Fruit fly (Drosophila melanogaster) whole organism, prepupa: ENCODE measurements around the gene CG14327.

ENCODE experiments used
- Blimp-1 ChIP-seq: fragments of 200-800 bp; sonication (Bioruptor generic); optimal IDR thresholded peaks from 3 replicates; lab custom pipeline; 2017; ENCODE audit warnings: missing biosample characterization, missing genetic modification characterization, mild to moderate bottlenecking, moderate library complexity, missing genetic modification reagents
- CG10631 ChIP-seq: fragments of 200-800 bp; sonication (Bioruptor generic); optimal IDR thresholded peaks from 2 replicates; lab custom pipeline; 2016; ENCODE audit warnings: missing biosample characterization, missing genetic modification characterization
- CG11294 ChIP-seq: fragments of 200-800 bp; sonication (Bioruptor generic); IDR thresholded peaks from 2 replicates; pipeline ENCODE4 v1.3.6; 2022; ENCODE audit warnings: missing biosample characterization, missing genetic modification characterization
- CG11762 ChIP-seq: fragments of 200-800 bp; sonication (Bioruptor generic); optimal IDR thresholded peaks from 3 replicates; lab custom pipeline; 2016; ENCODE audit warnings: missing biosample characterization, missing genetic modification characterization; ENCODE audit not compliant: insufficient read depth
- CG15336 ChIP-seq: fragments of 200-800 bp; sonication (Bioruptor generic); IDR thresholded peaks from 2 replicates; pipeline ENCODE4 v1.3.6; 2022; ENCODE audit warnings: missing biosample characterization, missing genetic modification characterization
- CG1621 ChIP-seq: fragments of 200-800 bp; sonication (Bioruptor generic); optimal IDR thresholded peaks from 3 replicates; lab custom pipeline; 2018; ENCODE audit warnings: missing biosample characterization, mild to moderate bottlenecking, missing genetic modification characterization
- CG16779 ChIP-seq: fragments of 200-800 bp; sonication (Bioruptor generic); optimal IDR thresholded peaks from 3 replicates; lab custom pipeline; 2017; ENCODE audit warnings: missing biosample characterization, mild to moderate bottlenecking, missing genetic modification characterization
- CG3032 ChIP-seq: fragments of 200-800 bp; optimal IDR thresholded peaks from 2 replicates; lab custom pipeline; 2019; ENCODE audit warnings: missing biosample characterization, mild to moderate bottlenecking, missing genetic modification characterization, moderate library complexity
- CG31627 ChIP-seq: fragments of 200-800 bp; sonication (Bioruptor generic); optimal IDR thresholded peaks from 3 replicates; lab custom pipeline; 2016; ENCODE audit warnings: missing biosample characterization, missing genetic modification characterization
- CG32006 ChIP-seq: fragments of 200-800 bp; sonication (Bioruptor generic); optimal IDR thresholded peaks from 3 replicates; lab custom pipeline; 2017; ENCODE audit warnings: missing biosample characterization, mild to moderate bottlenecking, missing genetic modification characterization
- CG34406 ChIP-seq: fragments of 200-800 bp; sonication (Bioruptor generic); optimal IDR thresholded peaks from 3 replicates; lab custom pipeline; 2016; ENCODE audit warnings: missing biosample characterization, missing genetic modification characterization
- CG3919 ChIP-seq: fragments of 200-800 bp; sonication (Bioruptor generic); optimal IDR thresholded peaks from 3 replicates; lab custom pipeline; 2016; ENCODE audit warnings: missing biosample characterization, missing genetic modification characterization
- CG6163 ChIP-seq: fragments of 200-800 bp; sonication (Bioruptor generic); IDR thresholded peaks from 3 replicates; pipeline ENCODE4 v1.3.6; 2022; ENCODE audit warnings: missing biosample characterization, missing genetic modification characterization
- CG6276 ChIP-seq: fragments of 200-800 bp; sonication (Bioruptor generic); optimal IDR thresholded peaks from 2 replicates; lab custom pipeline; 2017; ENCODE audit warnings: missing biosample characterization, mild to moderate bottlenecking, missing genetic modification characterization
- CG6808 ChIP-seq: fragments of 200-800 bp; sonication (Bioruptor generic); optimal IDR thresholded peaks from 3 replicates; lab custom pipeline; 2017; ENCODE audit warnings: missing biosample characterization, missing genetic modification characterization, mild to moderate bottlenecking, moderate library complexity, missing genetic modification reagents
- CG6854 ChIP-seq: fragments of 200-800 bp; sonication (Bioruptor generic); optimal IDR thresholded peaks from 2 replicates; lab custom pipeline; 2017; ENCODE audit warnings: missing biosample characterization, mild to moderate bottlenecking, missing genetic modification characterization
- CG7368 ChIP-seq: fragments of 200-800 bp; sonication (Bioruptor generic); optimal IDR thresholded peaks from 3 replicates; lab custom pipeline; 2016; ENCODE audit warnings: missing biosample characterization, missing genetic modification characterization
- CG8119 ChIP-seq: fragments of 200-800 bp; sonication (Bioruptor generic); IDR thresholded peaks from 3 replicates; pipeline ENCODE4 v1.3.6; 2022; ENCODE audit warnings: missing biosample characterization, missing genetic modification characterization
- CG8319 ChIP-seq: fragments of 200-800 bp; sonication (Bioruptor generic); optimal IDR thresholded peaks from 3 replicates; lab custom pipeline; 2016; ENCODE audit warnings: missing biosample characterization, missing genetic modification characterization
- CG8632 ChIP-seq: fragments of 200-800 bp; sonication (Bioruptor generic); optimal IDR thresholded peaks from 3 replicates; lab custom pipeline; 2016; ENCODE audit warnings: missing biosample characterization, missing genetic modification characterization
- CG9139 ChIP-seq: fragments of 200-800 bp; sonication (Bioruptor generic); optimal IDR thresholded peaks from 3 replicates; lab custom pipeline; 2017; ENCODE audit warnings: missing biosample characterization, mild to moderate bottlenecking, missing genetic modification characterization
- Eip75B ChIP-seq: fragments of 200-800 bp; sonication (Bioruptor generic); optimal IDR thresholded peaks from 3 replicates; lab custom pipeline; 2016; ENCODE audit warnings: missing biosample characterization, missing genetic modification characterization
- Eip78C ChIP-seq: fragments of 200-800 bp; sonication (Bioruptor generic); peaks from one replicate; lab custom pipeline; 2016; ENCODE audit warnings: missing biosample characterization, missing genetic modification characterization
- Eip93F ChIP-seq: fragments of 200-800 bp; sonication (Bioruptor generic); optimal IDR thresholded peaks from 2 replicates; lab custom pipeline; 2016; ENCODE audit warnings: missing biosample characterization, mild to moderate bottlenecking, missing genetic modification characterization
- Ets21C ChIP-seq: fragments of 200-800 bp; sonication (Bioruptor generic); optimal IDR thresholded peaks from 3 replicates; lab custom pipeline; 2016; ENCODE audit warnings: missing biosample characterization, missing genetic modification characterization
- Ets96B ChIP-seq: fragments of 200-800 bp; optimal IDR thresholded peaks from 2 replicates; lab custom pipeline; 2019; ENCODE audit warnings: missing biosample characterization, mild to moderate bottlenecking, missing genetic modification characterization, moderate library complexity
- Gug ChIP-seq: fragments of 200-800 bp; sonication (Bioruptor generic); IDR thresholded peaks from 2 replicates; pipeline ENCODE4 v1.3.6; 2022; ENCODE audit warnings: missing biosample characterization, missing genetic modification characterization
- Lpt ChIP-seq: fragments of 200-800 bp; sonication (Bioruptor generic); optimal IDR thresholded peaks from 3 replicates; lab custom pipeline; 2016; ENCODE audit warnings: missing biosample characterization, missing genetic modification characterization
- Met ChIP-seq: fragments of 200-800 bp; sonication (Bioruptor generic); optimal IDR thresholded peaks from 3 replicates; lab custom pipeline; 2016; ENCODE audit warnings: missing biosample characterization, missing genetic modification characterization
- OdsH ChIP-seq: fragments of 200-800 bp; sonication (Bioruptor generic); optimal IDR thresholded peaks from 3 replicates; lab custom pipeline; 2016; ENCODE audit warnings: missing biosample characterization, missing genetic modification characterization
- Smox ChIP-seq: fragments of 200-800 bp; sonication (Bioruptor generic); optimal IDR thresholded peaks from 3 replicates; lab custom pipeline; 2016; ENCODE audit warnings: missing biosample characterization, missing genetic modification characterization
- Sox102F ChIP-seq: fragments of 200-800 bp; sonication (Bioruptor generic); optimal IDR thresholded peaks from 2 replicates; lab custom pipeline; 2016; ENCODE audit warnings: missing biosample characterization, mild to moderate bottlenecking, missing genetic modification characterization
- Sox14 ChIP-seq: fragments of 200-800 bp; sonication (Bioruptor generic); optimal IDR thresholded peaks from 3 replicates; lab custom pipeline; 2016; ENCODE audit warnings: missing biosample characterization, missing genetic modification characterization
- Sox15 ChIP-seq: fragments of 200-800 bp; sonication (Bioruptor generic); optimal IDR thresholded peaks from 3 replicates; lab custom pipeline; 2016; ENCODE audit warnings: missing biosample characterization, missing genetic modification characterization
- achi ChIP-seq: fragments of 200-800 bp; sonication (Bioruptor generic); optimal IDR thresholded peaks from 3 replicates; lab custom pipeline; 2016; ENCODE audit warnings: missing biosample characterization, missing genetic modification characterization
- cyc ChIP-seq: fragments of 200-800 bp; sonication (Bioruptor generic); optimal IDR thresholded peaks from 3 replicates; lab custom pipeline; 2016; ENCODE audit warnings: missing biosample characterization, missing genetic modification characterization
- dac ChIP-seq: fragments of 200-800 bp; sonication (Bioruptor generic); optimal IDR thresholded peaks from 2 replicates; lab custom pipeline; 2017; ENCODE audit warnings: missing biosample characterization, mild to moderate bottlenecking, missing genetic modification characterization
- dsx ChIP-seq: fragments of 200-800 bp; optimal IDR thresholded peaks from 3 replicates; lab custom pipeline; 2019; ENCODE audit warnings: missing biosample characterization, mild to moderate bottlenecking, missing genetic modification characterization, moderate library complexity; ENCODE audit not compliant: poor library complexity, severe bottlenecking
- eg ChIP-seq: fragments of 200-800 bp; sonication (Bioruptor generic); IDR thresholded peaks from 3 replicates; pipeline ENCODE4 v1.3.6; 2022; ENCODE audit warnings: missing biosample characterization, missing genetic modification characterization
- fd59A ChIP-seq: fragments of 200-800 bp; sonication (Bioruptor generic); optimal IDR thresholded peaks from 2 replicates; lab custom pipeline; 2017; ENCODE audit warnings: missing biosample characterization, mild to moderate bottlenecking, missing genetic modification characterization, missing genetic modification reagents
- fd85E ChIP-seq: fragments of 200-800 bp; sonication (Bioruptor generic); optimal IDR thresholded peaks from 3 replicates; lab custom pipeline; 2016; ENCODE audit warnings: missing biosample characterization, missing genetic modification characterization
- fkh ChIP-seq: fragments of 200-800 bp; sonication (Bioruptor generic); optimal IDR thresholded peaks from 3 replicates; lab custom pipeline; 2017; ENCODE audit warnings: missing biosample characterization, mild to moderate bottlenecking, missing genetic modification characterization, moderate library complexity
- lz ChIP-seq: fragments of 200-800 bp; sonication (Bioruptor generic); optimal IDR thresholded peaks from 3 replicates; lab custom pipeline; 2016; ENCODE audit warnings: missing biosample characterization, missing genetic modification characterization
- net ChIP-seq: fragments of 200-800 bp; sonication (Bioruptor generic); optimal IDR thresholded peaks from 3 replicates; lab custom pipeline; 2016; ENCODE audit warnings: missing biosample characterization, missing genetic modification characterization
- pdm3 ChIP-seq: fragments of 200-800 bp; sonication (Bioruptor generic); optimal IDR thresholded peaks from 3 replicates; lab custom pipeline; 2016; ENCODE audit warnings: missing biosample characterization, missing genetic modification characterization
- salr ChIP-seq, 2 experiments: fragments of 200-800 bp; sonication (Bioruptor generic); optimal IDR thresholded peaks; 3 replicates each; lab custom pipeline; 2016 to 2018; ENCODE audit warnings: missing biosample characterization in 2 of 2, missing genetic modification characterization in 2 of 2, mild to moderate bottlenecking in 1 of 2
- spab ChIP-seq: fragments of 200-800 bp; sonication (Bioruptor generic); optimal IDR thresholded peaks from 2 replicates; lab custom pipeline; 2017; ENCODE audit warnings: missing biosample characterization, mild to moderate bottlenecking, missing genetic modification characterization, missing genetic modification reagents
- ss ChIP-seq, 2 experiments: fragments of 200-800 bp; sonication (Bioruptor generic); optimal IDR thresholded peaks; 2 replicates in 1 of 2; 3 replicates in 1 of 2; lab custom pipeline; 2017 to 2018; ENCODE audit warnings: mild to moderate bottlenecking in 2 of 2, missing biosample characterization in 2 of 2, missing genetic modification characterization in 2 of 2, moderate library complexity in 1 of 2
- svp ChIP-seq: fragments of 200-800 bp; sonication (Bioruptor generic); peaks from one replicate; lab custom pipeline; 2016; ENCODE audit warnings: missing biosample characterization, missing genetic modification characterization
- topi ChIP-seq: fragments of 200-800 bp; sonication (Bioruptor generic); optimal IDR thresholded peaks from 3 replicates; lab custom pipeline; 2016; ENCODE audit warnings: missing biosample characterization, missing genetic modification characterization
- vri ChIP-seq: fragments of 200-800 bp; sonication (Bioruptor generic); optimal IDR thresholded peaks from 3 replicates; lab custom pipeline; 2016; ENCODE audit warnings: missing biosample characterization, mild to moderate bottlenecking, missing genetic modification characterization

CG14327 gene

DNA sequence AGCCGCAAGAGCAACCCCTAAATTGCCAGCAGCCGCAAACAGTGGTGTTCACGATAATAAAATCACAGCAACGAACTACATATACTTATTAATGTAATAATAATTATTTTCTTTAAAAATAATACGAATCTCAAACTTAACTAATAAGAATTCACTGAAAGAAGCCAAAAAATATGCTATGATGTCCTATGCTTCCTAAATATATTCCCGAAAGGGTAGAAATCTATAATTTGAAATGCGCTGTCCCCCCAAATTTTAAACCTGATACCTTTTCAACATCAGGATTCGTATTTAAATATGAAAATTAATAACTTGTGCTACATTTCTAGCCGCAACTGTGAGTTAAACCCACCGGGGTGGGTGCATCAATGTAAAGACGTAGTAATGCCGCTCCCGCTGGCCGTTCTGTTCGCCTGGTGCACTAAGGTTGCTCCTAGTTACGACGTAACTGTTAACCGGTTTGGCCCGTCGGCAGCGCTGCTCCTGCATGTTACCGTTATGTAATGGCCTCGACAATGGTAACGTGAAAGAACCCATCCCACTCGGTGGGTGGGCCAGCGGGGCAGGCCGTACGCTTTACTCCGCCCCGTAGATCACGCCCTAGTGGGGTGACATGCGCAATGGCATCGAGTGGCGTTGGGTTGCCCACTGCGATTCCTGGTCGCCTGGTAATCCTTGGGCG lies 9.2 kb upstream of the CG14327 start:
- TF ChIP-seq Eip75B: no peak
- TF ChIP-seq dac (GFP tag; lab: Kevin White, UChicago): peak; percentile 3
- no peak for TF ChIP-seq CG6163 (GFP tag; lab: Robert Waterston, UW)
- peak in 1 of 2 experiments; percentile 39 for TF ChIP-seq salr (GFP tag; optimal IDR thresholded peaks at IDR 0.05; lab: Kevin White, UChicago)
- TF ChIP-seq svp: peak; percentile 45
- TF ChIP-seq Ets21C (GFP tag; lab: Kevin White, UChicago): no peak
- TF ChIP-seq CG32006 (GFP tag; lab: Kevin White, UChicago): peak; percentile 73
- peak; percentile 27 for TF ChIP-seq CG31627 (GFP tag; lab: Kevin White, UChicago)
- peak; percentile 12 for TF ChIP-seq Sox14 (GFP tag; lab: Kevin White, UChicago)
- peak; percentile 21 for TF ChIP-seq CG3919 (GFP tag; lab: Kevin White, UChicago)
- TF ChIP-seq Sox15 (GFP tag; lab: Kevin White, UChicago): peak; percentile 15
- no peak for TF ChIP-seq pdm3 (GFP tag; lab: Kevin White, UChicago)
- peak; percentile 33 for TF ChIP-seq fd59A (GFP tag; lab: Kevin White, UChicago)
- TF ChIP-seq Smox (GFP tag; lab: Kevin White, UChicago): peak; percentile 43
- peak; percentile 37 for TF ChIP-seq topi (GFP tag; lab: Kevin White, UChicago)
- TF ChIP-seq spab (GFP tag; lab: Kevin White, UChicago): peak; percentile 61
- TF ChIP-seq CG6276: peak; percentile 60
- no peak for TF ChIP-seq CG8319 (GFP tag; lab: Kevin White, UChicago)
- peak; percentile 58 for TF ChIP-seq dsx
- TF ChIP-seq Blimp-1 (GFP tag; lab: Kevin White, UChicago): peak; percentile 20
- TF ChIP-seq CG8632 (GFP tag; lab: Kevin White, UChicago): peak; percentile 33
- peak; percentile 12 for TF ChIP-seq cyc
- TF ChIP-seq CG6808 (GFP tag; lab: Kevin White, UChicago): peak; percentile 65
- no peak for TF ChIP-seq lz (GFP tag; lab: Kevin White, UChicago)
- no peak for TF ChIP-seq Lpt (GFP tag; lab: Kevin White, UChicago)
- no peak for TF ChIP-seq fd85E (GFP tag; lab: Kevin White, UChicago)
- peak; percentile 12 for TF ChIP-seq CG11762
- TF ChIP-seq OdsH (GFP tag; lab: Kevin White, UChicago): peak; percentile 50
- peak; percentile 56 for TF ChIP-seq CG34406 (GFP tag; lab: Kevin White, UChicago)
- no peak for TF ChIP-seq Eip93F (GFP tag; lab: Kevin White, UChicago)
- TF ChIP-seq CG8119 (GFP tag; lab: Robert Waterston, UW): peak; percentile 51
- TF ChIP-seq fkh (GFP tag; lab: Kevin White, UChicago): peak; percentile 10
- peak; percentile 22 for TF ChIP-seq CG1621 (tag; lab: Kevin White, UChicago)
- peak; percentile 45; the same call in 1 of the 3 replicates for TF ChIP-seq eg (GFP tag; lab: Robert Waterston, UW)
- TF ChIP-seq Ets96B (tag; lab: Kevin White, UChicago): peak; percentile 66
- TF ChIP-seq CG9139 (GFP tag; lab: Kevin White, UChicago): peak; percentile 19
- peak; percentile 55 for TF ChIP-seq CG10631 (GFP tag; lab: Kevin White, UChicago)
- peak; percentile 43 for TF ChIP-seq Sox102F (GFP tag; lab: Kevin White, UChicago)
- no peak for TF ChIP-seq CG7368 (GFP tag; lab: Kevin White, UChicago)
- peak; percentile 28 to 75 for TF ChIP-seq ss (GFP tag; optimal IDR thresholded peaks at IDR 0.05; lab: Kevin White, UChicago)
- no peak for TF ChIP-seq Gug (GFP tag; lab: Robert Waterston, UW)
- no peak for TF ChIP-seq CG3032 (tag; lab: Kevin White, UChicago)
- peak; percentile 17 for TF ChIP-seq Met
- peak; percentile 59 for TF ChIP-seq achi (GFP tag; lab: Kevin White, UChicago)
- TF ChIP-seq CG6854 (GFP tag; lab: Kevin White, UChicago): no peak
- TF ChIP-seq CG16779: peak; percentile 44
- peak; percentile 24; the same call in 1 of the 2 replicates for TF ChIP-seq CG11294 (GFP tag; lab: Robert Waterston, UW)
- TF ChIP-seq vri (GFP tag; lab: Kevin White, UChicago): peak; percentile 64
- TF ChIP-seq net (GFP tag; lab: Kevin White, UChicago): peak; percentile 25
- peak; percentile 88 for TF ChIP-seq Eip78C (GFP tag; lab: Kevin White, UChicago)
- peak; percentile 37 for TF ChIP-seq CG15336 (GFP tag; lab: Robert Waterston, UW)
